Worm (Caenorhabditis elegans): ENCODE measurements around the gene C16C8.21.

The C16C8.21 gene

DNA sequence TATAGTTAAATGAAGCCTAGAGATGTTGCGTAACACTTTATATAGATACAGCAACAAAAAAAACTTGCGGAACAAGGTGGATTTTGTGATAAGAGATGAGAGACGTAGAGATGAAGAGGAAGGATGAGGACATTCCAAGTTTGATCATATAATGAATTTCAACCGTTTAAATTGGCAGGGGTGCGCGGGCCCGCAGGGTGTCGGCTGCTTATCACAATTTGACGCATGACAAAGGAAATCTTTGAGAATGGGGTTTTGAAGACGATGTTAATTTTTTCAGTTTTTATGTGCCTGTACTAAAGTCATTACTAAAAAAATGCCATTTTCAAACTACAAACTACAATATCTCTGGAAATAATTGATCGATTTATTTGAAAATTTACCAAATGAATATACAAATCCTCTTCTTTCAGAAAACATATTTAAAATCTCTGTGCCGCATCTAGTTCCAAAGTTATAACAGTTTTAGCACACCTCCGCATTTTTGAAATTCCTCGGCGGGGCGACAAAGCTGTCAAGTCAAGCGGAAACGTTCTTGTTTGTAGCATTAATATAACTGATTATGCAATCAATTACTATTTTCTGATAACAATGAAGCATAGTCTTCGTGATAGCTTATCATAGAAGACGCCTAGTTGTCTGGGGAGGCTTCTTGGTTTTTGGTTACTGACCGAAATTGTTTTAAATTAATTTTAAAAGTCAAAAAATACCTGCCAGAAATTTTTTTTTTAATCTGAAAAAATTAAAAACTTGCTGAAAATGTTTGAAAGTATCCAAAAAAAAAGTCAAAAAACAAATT is 8.0 kb upstream of the C16C8.21 start:
- TF ChIP-seq madf-10 (tag; optimal IDR thresholded peaks at IDR 0.05) (no peak), tbx-9 (tag; optimal IDR thresholded peaks at IDR 0.05; ENCODE audit: borderline replicate concordance) (no peak), let-526 (GFP tag; IDR thresholded peaks at IDR 0.05) (no peak), snpc-1.1 (tag; optimal IDR thresholded peaks at IDR 0.05; ENCODE audit: insufficient read depth) (peak; percentile 29), F49E8.2 (tag; optimal IDR thresholded peaks at IDR 0.05; ENCODE audit: insufficient read depth) (no peak), dox-1 (GFP tag; IDR thresholded peaks at IDR 0.05) (no peak), snpc-4 (GFP tag; optimal IDR thresholded peaks at IDR 0.05) (no peak), snpc-4 (tag; optimal IDR thresholded peaks at IDR 0.05) (peak in 2 of 4 experiments; percentile 36 to 78)

DNA sequence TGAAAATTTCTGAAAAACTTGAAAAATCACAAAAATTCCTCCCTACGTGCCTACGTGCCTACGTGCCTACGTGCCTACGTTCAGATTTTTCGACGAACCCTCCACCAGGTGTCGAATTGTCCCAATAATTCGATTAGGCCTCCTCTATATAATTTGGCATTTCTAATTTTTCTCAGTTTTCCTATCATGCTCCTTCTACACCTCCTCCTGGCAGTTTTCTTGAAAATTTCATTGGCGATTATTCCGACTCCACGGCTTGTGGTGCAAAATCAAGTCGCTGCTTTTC is 7.4 kb upstream of the C16C8.21 start, which contains the start of gene C16C8.17:
TSS of gene C16C8.17 (plus strand) at position 187 of the 286 bp plus-strand sequence.
- no peak for TF ChIP-seq attf-3 (GFP tag; conservative IDR thresholded peaks at IDR 0.05)
- TF ChIP-seq ztf-26 (tag; optimal IDR thresholded peaks at IDR 0.05), result no peak
- TF ChIP-seq F57C9.4 (tag; optimal IDR thresholded peaks at IDR 0.05), result no peak
- no peak for TF ChIP-seq Y95B8A.8 (GFP tag; IDR thresholded peaks at IDR 0.05)
- no peak for TF ChIP-seq sea-2 (GFP tag; IDR thresholded peaks at IDR 0.05)
- no peak for TF ChIP-seq fkh-3 (tag; optimal IDR thresholded peaks at IDR 0.05)
- no peak for TF ChIP-seq snpc-3.4 (tag; optimal IDR thresholded peaks at IDR 0.05)
- TF ChIP-seq tbp1 (GFP tag; optimal IDR thresholded peaks at IDR 0.05), result no peak
- no peak for TF ChIP-seq die-1 (tag; optimal IDR thresholded peaks at IDR 0.05)
- TF ChIP-seq hsf-1 (GFP tag; IDR thresholded peaks at IDR 0.05), result no peak
- TF ChIP-seq F23B12.7 (tag; optimal IDR thresholded peaks at IDR 0.05; ENCODE audit: insufficient read depth), result no peak
- TF ChIP-seq chd-7 (tag; optimal IDR thresholded peaks at IDR 0.05), result no peak
- no peak for TF ChIP-seq nfya-2 (GFP tag; IDR thresholded peaks at IDR 0.05)
- TF ChIP-seq C17E4.6 (GFP tag; IDR thresholded peaks at IDR 0.05), result no peak
- no peak for TF ChIP-seq D2030.7 (GFP tag; IDR thresholded peaks at IDR 0.05)
- no peak for TF ChIP-seq T07F8.4 (tag; optimal IDR thresholded peaks at IDR 0.05)
- no peak for TF ChIP-seq dox-1 (GFP tag; IDR thresholded peaks at IDR 0.05)
- TF ChIP-seq madf-3 (GFP tag; IDR thresholded peaks at IDR 0.05), result no peak

DNA sequence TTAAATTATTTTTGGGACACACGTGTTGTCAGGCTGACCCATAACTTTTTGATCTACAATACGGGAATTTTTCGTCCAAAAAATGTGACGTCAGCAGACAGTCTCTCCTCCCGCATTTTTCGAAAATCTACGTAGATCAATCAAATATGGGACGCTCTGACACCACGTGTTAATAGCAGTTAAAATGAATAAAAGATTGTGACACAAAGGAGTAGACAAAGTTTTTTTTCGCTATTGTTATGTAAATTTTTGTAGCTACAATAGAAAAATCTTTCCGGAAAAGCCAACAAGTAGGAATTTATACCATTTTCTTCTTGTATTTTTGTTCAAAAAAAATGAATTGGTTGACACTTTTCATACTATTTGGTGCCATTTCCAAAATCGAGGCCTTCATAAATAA is 6.6 kb upstream of the C16C8.21 start, which contains the start of gene C16C8.27:
TSS of gene C16C8.27 (plus strand) at position 301 of the 400 bp plus-strand sequence.
- TF ChIP-seq sea-2 (GFP tag; IDR thresholded peaks at IDR 0.05) (no peak), zfh-2 (GFP tag; conservative IDR thresholded peaks at IDR 0.05) (no peak), bed-2 (GFP tag; IDR thresholded peaks at IDR 0.05) (no peak), F52B5.7 (tag; optimal IDR thresholded peaks at IDR 0.05) (no peak), hlh-12 (tag; optimal IDR thresholded peaks at IDR 0.05) (no peak), attf-6 (GFP tag; IDR thresholded peaks at IDR 0.05) (no peak), tbp1 (GFP tag; optimal IDR thresholded peaks at IDR 0.05) (no peak), madf-10 (tag; optimal IDR thresholded peaks at IDR 0.05) (no peak), F10E7.11 (tag; optimal IDR thresholded peaks at IDR 0.05) (no peak), hmg-20 (GFP tag; IDR thresholded peaks at IDR 0.05) (no peak), ztf-26 (tag; optimal IDR thresholded peaks at IDR 0.05) (no peak), attf-5 (GFP tag; optimal IDR thresholded peaks at IDR 0.05) (no peak), ama-1 (optimal IDR thresholded peaks at IDR 0.05) (no peak), ama-1 (GFP tag; optimal IDR thresholded peaks at IDR 0.05) (no peak)
